Fruit fly (Drosophila melanogaster) whole organism, prepupa: ENCODE data around the gene CG42514.

Experiments used
- Blimp-1 ChIP-seq: fragments of 200-800 bp; sonication (Bioruptor generic); optimal IDR thresholded peaks from 3 replicates; lab custom pipeline; 2017; ENCODE audit warnings: missing biosample characterization, missing genetic modification characterization, mild to moderate bottlenecking, moderate library complexity, missing genetic modification reagents
- CG10631 ChIP-seq: fragments of 200-800 bp; sonication (Bioruptor generic); optimal IDR thresholded peaks from 2 replicates; lab custom pipeline; 2016; ENCODE audit warnings: missing biosample characterization, missing genetic modification characterization
- CG10669 ChIP-seq: fragments of 200-800 bp; sonication (Bioruptor generic); optimal IDR thresholded peaks from 3 replicates; lab custom pipeline; 2018; ENCODE audit warnings: missing biosample characterization, mild to moderate bottlenecking, missing genetic modification characterization, moderate library complexity
- CG11294 ChIP-seq: fragments of 200-800 bp; sonication (Bioruptor generic); IDR thresholded peaks from 2 replicates; pipeline ENCODE4 v1.3.6; 2022; ENCODE audit warnings: missing biosample characterization, missing genetic modification characterization
- CG11762 ChIP-seq: fragments of 200-800 bp; sonication (Bioruptor generic); optimal IDR thresholded peaks from 3 replicates; lab custom pipeline; 2016; ENCODE audit warnings: missing biosample characterization, missing genetic modification characterization; ENCODE audit not compliant: insufficient read depth
- CG11902 ChIP-seq: fragments of 200-800 bp; sonication (Bioruptor generic); optimal IDR thresholded peaks from 3 replicates; lab custom pipeline; 2016; ENCODE audit warnings: missing biosample characterization, missing genetic modification characterization
- CG1621 ChIP-seq: fragments of 200-800 bp; sonication (Bioruptor generic); optimal IDR thresholded peaks from 3 replicates; lab custom pipeline; 2018; ENCODE audit warnings: missing biosample characterization, mild to moderate bottlenecking, missing genetic modification characterization
- CG3032 ChIP-seq: fragments of 200-800 bp; optimal IDR thresholded peaks from 2 replicates; lab custom pipeline; 2019; ENCODE audit warnings: missing biosample characterization, mild to moderate bottlenecking, missing genetic modification characterization, moderate library complexity
- CG31627 ChIP-seq: fragments of 200-800 bp; sonication (Bioruptor generic); optimal IDR thresholded peaks from 3 replicates; lab custom pipeline; 2016; ENCODE audit warnings: missing biosample characterization, missing genetic modification characterization
- CG32006 ChIP-seq: fragments of 200-800 bp; sonication (Bioruptor generic); optimal IDR thresholded peaks from 3 replicates; lab custom pipeline; 2017; ENCODE audit warnings: missing biosample characterization, mild to moderate bottlenecking, missing genetic modification characterization
- CG34406 ChIP-seq: fragments of 200-800 bp; sonication (Bioruptor generic); optimal IDR thresholded peaks from 3 replicates; lab custom pipeline; 2016; ENCODE audit warnings: missing biosample characterization, missing genetic modification characterization
- CG6163 ChIP-seq: fragments of 200-800 bp; sonication (Bioruptor generic); IDR thresholded peaks from 3 replicates; pipeline ENCODE4 v1.3.6; 2022; ENCODE audit warnings: missing biosample characterization, missing genetic modification characterization
- CG6276 ChIP-seq: fragments of 200-800 bp; sonication (Bioruptor generic); optimal IDR thresholded peaks from 2 replicates; lab custom pipeline; 2017; ENCODE audit warnings: missing biosample characterization, mild to moderate bottlenecking, missing genetic modification characterization
- CG6792 ChIP-seq: fragments of 200-800 bp; sonication (Bioruptor generic); optimal IDR thresholded peaks from 3 replicates; lab custom pipeline; 2016; ENCODE audit warnings: missing biosample characterization, missing genetic modification characterization
- CG6808 ChIP-seq: fragments of 200-800 bp; sonication (Bioruptor generic); optimal IDR thresholded peaks from 3 replicates; lab custom pipeline; 2017; ENCODE audit warnings: missing biosample characterization, missing genetic modification characterization, mild to moderate bottlenecking, moderate library complexity, missing genetic modification reagents
- CG7368 ChIP-seq: fragments of 200-800 bp; sonication (Bioruptor generic); optimal IDR thresholded peaks from 3 replicates; lab custom pipeline; 2016; ENCODE audit warnings: missing biosample characterization, missing genetic modification characterization
- CG8119 ChIP-seq: fragments of 200-800 bp; sonication (Bioruptor generic); IDR thresholded peaks from 3 replicates; pipeline ENCODE4 v1.3.6; 2022; ENCODE audit warnings: missing biosample characterization, missing genetic modification characterization
- CG8319 ChIP-seq: fragments of 200-800 bp; sonication (Bioruptor generic); optimal IDR thresholded peaks from 3 replicates; lab custom pipeline; 2016; ENCODE audit warnings: missing biosample characterization, missing genetic modification characterization
- CG8632 ChIP-seq: fragments of 200-800 bp; sonication (Bioruptor generic); optimal IDR thresholded peaks from 3 replicates; lab custom pipeline; 2016; ENCODE audit warnings: missing biosample characterization, missing genetic modification characterization
- CG9139 ChIP-seq: fragments of 200-800 bp; sonication (Bioruptor generic); optimal IDR thresholded peaks from 3 replicates; lab custom pipeline; 2017; ENCODE audit warnings: missing biosample characterization, mild to moderate bottlenecking, missing genetic modification characterization
- Eip78C ChIP-seq: fragments of 200-800 bp; sonication (Bioruptor generic); peaks from one replicate; lab custom pipeline; 2016; ENCODE audit warnings: missing biosample characterization, missing genetic modification characterization
- Eip93F ChIP-seq: fragments of 200-800 bp; sonication (Bioruptor generic); optimal IDR thresholded peaks from 2 replicates; lab custom pipeline; 2016; ENCODE audit warnings: missing biosample characterization, mild to moderate bottlenecking, missing genetic modification characterization
- Ets96B ChIP-seq: fragments of 200-800 bp; optimal IDR thresholded peaks from 2 replicates; lab custom pipeline; 2019; ENCODE audit warnings: missing biosample characterization, mild to moderate bottlenecking, missing genetic modification characterization, moderate library complexity
- Gug ChIP-seq: fragments of 200-800 bp; sonication (Bioruptor generic); IDR thresholded peaks from 2 replicates; pipeline ENCODE4 v1.3.6; 2022; ENCODE audit warnings: missing biosample characterization, missing genetic modification characterization
- Hr38 ChIP-seq: sonication (Bioruptor generic); optimal IDR thresholded peaks from 2 replicates; lab custom pipeline; 2016; ENCODE audit warnings: missing biosample characterization, missing genetic modification characterization
- Hr39 ChIP-seq: fragments of 200-800 bp; sonication (Bioruptor generic); optimal IDR thresholded peaks from 2 replicates; lab custom pipeline; 2016; ENCODE audit warnings: missing biosample characterization, missing genetic modification characterization
- Hr4 ChIP-seq: fragments of 200-800 bp; sonication (Bioruptor generic); optimal IDR thresholded peaks from 3 replicates; lab custom pipeline; 2016; ENCODE audit warnings: missing biosample characterization, missing genetic modification characterization
- Lpt ChIP-seq: fragments of 200-800 bp; sonication (Bioruptor generic); optimal IDR thresholded peaks from 3 replicates; lab custom pipeline; 2016; ENCODE audit warnings: missing biosample characterization, missing genetic modification characterization
- Met ChIP-seq: fragments of 200-800 bp; sonication (Bioruptor generic); optimal IDR thresholded peaks from 3 replicates; lab custom pipeline; 2016; ENCODE audit warnings: missing biosample characterization, missing genetic modification characterization
- OdsH ChIP-seq: fragments of 200-800 bp; sonication (Bioruptor generic); optimal IDR thresholded peaks from 3 replicates; lab custom pipeline; 2016; ENCODE audit warnings: missing biosample characterization, missing genetic modification characterization
- Smox ChIP-seq: fragments of 200-800 bp; sonication (Bioruptor generic); optimal IDR thresholded peaks from 3 replicates; lab custom pipeline; 2016; ENCODE audit warnings: missing biosample characterization, missing genetic modification characterization
- Sox102F ChIP-seq: fragments of 200-800 bp; sonication (Bioruptor generic); optimal IDR thresholded peaks from 2 replicates; lab custom pipeline; 2016; ENCODE audit warnings: missing biosample characterization, mild to moderate bottlenecking, missing genetic modification characterization
- Sox14 ChIP-seq: fragments of 200-800 bp; sonication (Bioruptor generic); optimal IDR thresholded peaks from 3 replicates; lab custom pipeline; 2016; ENCODE audit warnings: missing biosample characterization, missing genetic modification characterization
- Sox15 ChIP-seq: fragments of 200-800 bp; sonication (Bioruptor generic); optimal IDR thresholded peaks from 3 replicates; lab custom pipeline; 2016; ENCODE audit warnings: missing biosample characterization, missing genetic modification characterization
- achi ChIP-seq: fragments of 200-800 bp; sonication (Bioruptor generic); optimal IDR thresholded peaks from 3 replicates; lab custom pipeline; 2016; ENCODE audit warnings: missing biosample characterization, missing genetic modification characterization
- acj6 ChIP-seq: fragments of 200-800 bp; sonication (Bioruptor generic); optimal IDR thresholded peaks from 3 replicates; lab custom pipeline; 2016; ENCODE audit warnings: missing biosample characterization, missing genetic modification characterization
- cyc ChIP-seq: fragments of 200-800 bp; sonication (Bioruptor generic); optimal IDR thresholded peaks from 3 replicates; lab custom pipeline; 2016; ENCODE audit warnings: missing biosample characterization, missing genetic modification characterization
- dac ChIP-seq: fragments of 200-800 bp; sonication (Bioruptor generic); optimal IDR thresholded peaks from 2 replicates; lab custom pipeline; 2017; ENCODE audit warnings: missing biosample characterization, mild to moderate bottlenecking, missing genetic modification characterization
- esn ChIP-seq: fragments of 200-800 bp; sonication (Bioruptor generic); optimal IDR thresholded peaks from 2 replicates; lab custom pipeline; 2016; ENCODE audit warnings: missing biosample characterization, mild to moderate bottlenecking, missing genetic modification characterization, moderate library complexity
- lz ChIP-seq: fragments of 200-800 bp; sonication (Bioruptor generic); optimal IDR thresholded peaks from 3 replicates; lab custom pipeline; 2016; ENCODE audit warnings: missing biosample characterization, missing genetic modification characterization
- net ChIP-seq: fragments of 200-800 bp; sonication (Bioruptor generic); optimal IDR thresholded peaks from 3 replicates; lab custom pipeline; 2016; ENCODE audit warnings: missing biosample characterization, missing genetic modification characterization
- pdm3 ChIP-seq: fragments of 200-800 bp; sonication (Bioruptor generic); optimal IDR thresholded peaks from 3 replicates; lab custom pipeline; 2016; ENCODE audit warnings: missing biosample characterization, missing genetic modification characterization
- salr ChIP-seq, 2 experiments: fragments of 200-800 bp; sonication (Bioruptor generic); optimal IDR thresholded peaks; 3 replicates each; lab custom pipeline; 2016 to 2018; ENCODE audit warnings: missing biosample characterization in 2 of 2, missing genetic modification characterization in 2 of 2, mild to moderate bottlenecking in 1 of 2
- spab ChIP-seq: fragments of 200-800 bp; sonication (Bioruptor generic); optimal IDR thresholded peaks from 2 replicates; lab custom pipeline; 2017; ENCODE audit warnings: missing biosample characterization, mild to moderate bottlenecking, missing genetic modification characterization, missing genetic modification reagents
- ss ChIP-seq, 2 experiments: fragments of 200-800 bp; sonication (Bioruptor generic); optimal IDR thresholded peaks; 2 replicates in 1 of 2; 3 replicates in 1 of 2; lab custom pipeline; 2017 to 2018; ENCODE audit warnings: mild to moderate bottlenecking in 2 of 2, missing biosample characterization in 2 of 2, missing genetic modification characterization in 2 of 2, moderate library complexity in 1 of 2
- svp ChIP-seq: fragments of 200-800 bp; sonication (Bioruptor generic); peaks from one replicate; lab custom pipeline; 2016; ENCODE audit warnings: missing biosample characterization, missing genetic modification characterization
- topi ChIP-seq: fragments of 200-800 bp; sonication (Bioruptor generic); optimal IDR thresholded peaks from 3 replicates; lab custom pipeline; 2016; ENCODE audit warnings: missing biosample characterization, missing genetic modification characterization
- vri ChIP-seq: fragments of 200-800 bp; sonication (Bioruptor generic); optimal IDR thresholded peaks from 3 replicates; lab custom pipeline; 2016; ENCODE audit warnings: missing biosample characterization, mild to moderate bottlenecking, missing genetic modification characterization

The CG42514 gene

DNA sequence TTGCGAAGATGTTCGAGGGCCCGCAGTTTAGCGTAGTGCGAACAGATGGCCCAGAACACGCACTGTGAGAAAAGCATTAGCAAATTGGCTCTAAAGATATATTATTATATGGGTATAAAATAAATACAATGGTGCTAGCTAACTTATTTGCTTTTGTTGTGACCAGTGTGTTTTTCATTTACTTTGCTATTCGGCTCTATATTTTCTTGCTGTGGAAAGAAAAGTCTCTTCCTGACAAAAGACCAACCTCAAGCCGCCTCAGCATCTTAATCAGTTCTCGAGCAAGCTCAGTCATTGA lies 5.5 kb downstream of the CG42514 start (continued):
- TF ChIP-seq topi (GFP tag; lab: Kevin White, UChicago) (peak; percentile 88), OdsH (GFP tag; lab: Kevin White, UChicago) (peak; percentile 77), lz (GFP tag; lab: Kevin White, UChicago) (peak; percentile 79), CG1621 (tag; lab: Kevin White, UChicago) (peak; percentile 89), net (peak; percentile 78), Hr4 (no peak), Met (peak; percentile 88), CG8632 (GFP tag; lab: Kevin White, UChicago) (peak; percentile 72), CG8119 (GFP tag; lab: Robert Waterston, UW) (peak; percentile 47; the same call in 1 of the 3 replicates), CG6276 (GFP tag; lab: Kevin White, UChicago) (no peak), Eip78C (GFP tag; lab: Kevin White, UChicago) (peak; percentile 95), Sox102F (GFP tag; lab: Kevin White, UChicago) (peak; percentile 78), spab (peak; percentile 85), CG11902 (GFP tag; lab: Kevin White, UChicago) (peak; percentile 70)

DNA sequence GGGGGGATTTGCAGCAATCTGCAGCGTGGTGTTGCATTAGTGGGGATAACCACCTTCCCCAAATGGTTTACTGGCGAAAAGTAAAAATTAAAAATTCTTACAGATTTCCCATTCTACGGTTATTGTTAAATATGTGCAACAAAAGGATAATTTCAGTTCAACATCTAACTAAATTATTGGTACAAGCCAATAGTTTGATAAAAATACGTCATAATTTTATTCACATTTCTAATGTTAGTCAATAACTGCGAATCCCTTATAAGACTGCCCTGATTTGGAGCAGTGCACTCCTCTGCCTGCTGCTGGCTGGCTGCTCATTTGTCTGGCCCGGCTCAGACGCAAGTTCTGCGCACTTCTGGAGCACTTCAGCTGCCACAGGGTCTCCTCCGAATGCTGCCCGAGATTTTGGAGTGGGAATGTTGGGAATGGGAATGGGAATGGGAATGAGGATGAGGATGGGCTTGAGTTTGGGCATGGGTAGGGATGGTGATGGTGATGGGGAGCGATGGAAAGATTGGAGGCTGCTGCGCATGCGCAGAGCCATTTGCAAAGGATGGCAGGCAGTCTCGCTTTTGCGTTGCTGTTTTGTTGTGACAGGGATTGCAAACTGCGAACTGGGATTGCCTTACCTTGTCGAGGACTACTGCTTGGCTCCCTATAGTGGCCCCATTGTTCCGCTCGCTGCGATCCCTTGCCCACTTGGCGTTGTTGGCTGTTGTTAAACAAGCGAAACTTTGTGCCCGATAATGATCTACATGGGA lies 6.0 kb downstream of the CG42514 start:
- TF ChIP-seq svp (GFP tag; lab: Kevin White, UChicago) (peak; percentile 87), CG34406 (peak; percentile 11), CG6792 (GFP tag; lab: Kevin White, UChicago) (peak; percentile 53), Hr4 (no peak), CG6808 (peak; percentile 55), spab (peak; percentile 76), CG10669 (GFP tag; lab: Kevin White, UChicago) (peak; percentile 20), Hr39 (peak; percentile 14), CG10631 (GFP tag; lab: Kevin White, UChicago) (peak; percentile 56), CG8319 (GFP tag; lab: Kevin White, UChicago) (peak; percentile 51), Hr38 (GFP tag; lab: Kevin White, UChicago) (no peak), CG6163 (GFP tag; lab: Robert Waterston, UW) (peak; percentile 23; the same call in 2 of the 3 replicates), Smox (GFP tag; lab: Kevin White, UChicago) (peak; percentile 5), pdm3 (GFP tag; lab: Kevin White, UChicago) (no peak), CG7368 (GFP tag; lab: Kevin White, UChicago) (no peak), Eip78C (GFP tag; lab: Kevin White, UChicago) (peak; percentile 89), Gug (GFP tag; lab: Robert Waterston, UW) (no peak), Blimp-1 (GFP tag; lab: Kevin White, UChicago) (no peak), CG6276 (GFP tag; lab: Kevin White, UChicago) (no peak), Sox15 (GFP tag; lab: Kevin White, UChicago) (no peak), dac (GFP tag; lab: Kevin White, UChicago) (no peak), acj6 (GFP tag; lab: Kevin White, UChicago) (peak; percentile 16), CG8632 (GFP tag; lab: Kevin White, UChicago) (no peak), net (no peak), CG8119 (GFP tag; lab: Robert Waterston, UW) (no peak), CG11294 (GFP tag; lab: Robert Waterston, UW) (no peak), CG3032 (peak; percentile 65), achi (GFP tag; lab: Kevin White, UChicago) (no peak), esn (peak; percentile 60), ss (GFP tag; optimal IDR thresholded peaks at IDR 0.05; lab: Kevin White, UChicago) (no peak), CG31627 (GFP tag; lab: Kevin White, UChicago) (peak; percentile 39), cyc (GFP tag; lab: Kevin White, UChicago) (peak; percentile 58), Met (peak; percentile 59), Eip93F (no peak), CG9139 (GFP tag; lab: Kevin White, UChicago) (no peak), CG11762 (GFP tag; lab: Kevin White, UChicago) (no peak), vri (GFP tag; lab: Kevin White, UChicago) (peak; percentile 7), CG1621 (tag; lab: Kevin White, UChicago) (no peak), CG32006 (GFP tag; lab: Kevin White, UChicago) (no peak), OdsH (GFP tag; lab: Kevin White, UChicago) (peak; percentile 9), Sox14 (GFP tag; lab: Kevin White, UChicago) (peak; percentile 16), lz (GFP tag; lab: Kevin White, UChicago) (peak; percentile 58), salr (GFP tag; optimal IDR thresholded peaks at IDR 0.05; lab: Kevin White, UChicago) (no peak), Ets96B (tag; lab: Kevin White, UChicago) (peak; percentile 45), Lpt (GFP tag; lab: Kevin White, UChicago) (no peak)
